Worm (Caenorhabditis elegans) whole organism, early embryonic: ENCODE results near the gene F13A2.2.

Experiments
- B0310.2 ChIP-seq: sonication (generic microtip); optimal IDR thresholded peaks from 2 replicates; lab custom pipeline; 2016; ENCODE audit warnings: mild to moderate bottlenecking, missing genetic modification characterization, missing compliant biosample characterization
- ama-1 ChIP-seq: fragments of 150-350 bp; optimal IDR thresholded peaks from 2 replicates; lab custom pipeline; 2014
- ceh-13 ChIP-seq: fragments of 200-800 bp; sonication (Bioruptor generic); optimal IDR thresholded peaks from 2 replicates; lab custom pipeline; 2018; ENCODE audit warnings: mild to moderate bottlenecking, missing genetic modification characterization, missing compliant biosample characterization
- flt-1 ChIP-seq: fragments of 200-800 bp; sonication (Bioruptor generic); IDR thresholded peaks from 2 replicates; pipeline ENCODE4 v1.3.6; 2022; ENCODE audit warnings: missing genetic modification characterization, missing compliant biosample characterization
- hmbx-1 ChIP-seq: sonication (generic microtip); optimal IDR thresholded peaks from 2 replicates; lab custom pipeline; 2016; ENCODE audit warnings: mild to moderate bottlenecking, missing genetic modification characterization, missing compliant biosample characterization
- hmg-4 ChIP-seq: fragments of 200-800 bp; sonication (Bioruptor generic); optimal IDR thresholded peaks from 2 replicates; lab custom pipeline; 2018; ENCODE audit warnings: mild to moderate bottlenecking, missing genetic modification characterization, missing compliant biosample characterization
- sea-1 ChIP-seq: fragments of 200-800 bp; sonication (Bioruptor generic); conservative IDR thresholded peaks from 2 replicates; pipeline ENCODE4 v1.3.6; 2022; ENCODE audit warnings: missing genetic modification characterization, missing compliant biosample characterization
- tbx-37 ChIP-seq: fragments of 200-800 bp; sonication (Bioruptor generic); conservative IDR thresholded peaks from 2 replicates; pipeline ENCODE4 v1.3.6; 2022; ENCODE audit warnings: missing genetic modification reagents, missing genetic modification characterization, missing compliant biosample characterization
- tra-4 ChIP-seq: sonication (generic microtip); optimal IDR thresholded peaks from 2 replicates; lab custom pipeline; 2017; ENCODE audit warnings: missing genetic modification characterization, missing compliant biosample characterization

DNA sequence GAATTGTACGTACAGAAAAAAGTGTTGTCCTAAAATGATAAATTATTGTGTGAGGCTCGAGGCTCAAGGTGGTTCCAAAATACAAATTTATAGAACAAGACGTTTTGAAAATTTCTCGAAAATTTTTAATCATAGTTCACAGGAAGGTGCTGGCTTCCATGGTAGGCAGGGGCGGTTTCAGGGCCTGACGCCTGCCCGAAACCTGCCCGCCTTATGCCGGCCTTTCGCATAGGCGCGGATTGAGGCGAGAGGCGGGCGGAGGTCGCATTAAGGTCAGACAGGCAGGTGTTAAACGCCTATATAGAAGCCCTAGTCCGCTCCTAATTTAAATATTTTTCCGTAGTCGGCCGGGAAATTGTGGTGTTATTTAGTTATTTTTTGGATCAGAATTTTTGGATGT lies 38.7 kb upstream of the F13A2.2 start:
- TF ChIP-seq tra-4 (tag; lab: Kevin White, UChicago) (no peak), ama-1 (lab: Kevin White, UChicago) (no peak), sea-1 (no peak), tbx-37 (GFP tag; lab: Robert Waterston, UW) (no peak), flt-1 (no peak), hmbx-1 (tag; lab: Kevin White, UChicago) (no peak), hmg-4 (GFP tag; lab: Kevin White, UChicago) (no peak), B0310.2 (tag; lab: Kevin White, UChicago) (no peak), ceh-13 (GFP tag; lab: Kevin White, UChicago) (no peak)
